Fruit fly (Drosophila melanogaster): ENCODE data around the gene Non2.

The Non2 gene

DNA sequence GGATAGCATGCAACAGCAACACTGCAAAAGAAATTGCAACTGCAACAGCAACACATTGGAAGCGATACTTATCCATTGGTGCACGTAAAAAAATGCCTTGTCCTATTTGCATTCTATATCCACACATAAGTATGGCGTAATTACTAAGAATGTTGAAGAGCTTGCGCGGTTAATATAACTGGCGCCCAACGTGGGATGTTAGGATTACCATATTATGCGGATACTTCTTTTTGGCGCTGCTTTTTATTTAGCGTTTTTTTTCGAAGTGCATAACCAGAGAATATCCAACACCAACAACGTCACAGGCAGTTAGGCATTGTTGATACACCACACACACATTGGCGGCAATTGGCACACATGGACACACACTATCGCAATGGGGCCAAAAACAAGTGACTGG is 35.3 kb downstream of the Non2 start (continued):
- no peak for TF ChIP-seq Hr38 (GFP tag; optimal IDR thresholded peaks at IDR 0.05)
- TF ChIP-seq cyc (GFP tag; optimal IDR thresholded peaks at IDR 0.05): peak; percentile 62
- TF ChIP-seq Met (GFP tag; optimal IDR thresholded peaks at IDR 0.05): peak; percentile 72
- peak; percentile 80 for TF ChIP-seq Lpt (GFP tag; optimal IDR thresholded peaks at IDR 0.05)
- peak in 1 of 2 experiments; percentile 72 for TF ChIP-seq salr (GFP tag; optimal IDR thresholded peaks at IDR 0.05)
- TF ChIP-seq CG4318 (GFP tag; optimal IDR thresholded peaks at IDR 0.05): peak; percentile 81
- TF ChIP-seq CG1621 (tag; optimal IDR thresholded peaks at IDR 0.05): no peak
- TF ChIP-seq fd59A (GFP tag; optimal IDR thresholded peaks at IDR 0.05): no peak
- TF ChIP-seq CG3919 (GFP tag; optimal IDR thresholded peaks at IDR 0.05): peak; percentile 77
- TF ChIP-seq CG11762 (GFP tag; optimal IDR thresholded peaks at IDR 0.05; ENCODE audit: insufficient read depth): peak; percentile 47
- peak; percentile 78 for TF ChIP-seq dac (GFP tag; optimal IDR thresholded peaks at IDR 0.05)
- no peak for TF ChIP-seq Eip93F (GFP tag; optimal IDR thresholded peaks at IDR 0.05)
- TF ChIP-seq CG11902 (GFP tag; optimal IDR thresholded peaks at IDR 0.05): peak; percentile 35
- TF ChIP-seq OdsH (GFP tag; optimal IDR thresholded peaks at IDR 0.05): peak; percentile 70
- TF ChIP-seq CG3032 (tag; optimal IDR thresholded peaks at IDR 0.05): peak; percentile 21
- TF ChIP-seq Ets96B (tag; optimal IDR thresholded peaks at IDR 0.05): no peak
- TF ChIP-seq ss (GFP tag; optimal IDR thresholded peaks at IDR 0.05): peak in 1 of 2 experiments; percentile 9
- TF ChIP-seq Hr4 (GFP tag; optimal IDR thresholded peaks at IDR 0.05): peak; percentile 92
- TF ChIP-seq CG6854 (GFP tag; optimal IDR thresholded peaks at IDR 0.05): no peak
- TF ChIP-seq CG16779 (tag; optimal IDR thresholded peaks at IDR 0.05): peak; percentile 4
- peak; percentile 30 for TF ChIP-seq CG34406 (GFP tag; optimal IDR thresholded peaks at IDR 0.05)
- peak; percentile 56 for TF ChIP-seq acj6 (GFP tag; optimal IDR thresholded peaks at IDR 0.05)
- peak; percentile 68 for TF ChIP-seq achi (GFP tag; optimal IDR thresholded peaks at IDR 0.05)
- TF ChIP-seq Sox15 (GFP tag; optimal IDR thresholded peaks at IDR 0.05): peak; percentile 1
- no peak for TF ChIP-seq dsx (GFP tag; optimal IDR thresholded peaks at IDR 0.05; ENCODE audit: poor library complexity, severe bottlenecking)
- TF ChIP-seq CG15336 (GFP tag; IDR thresholded peaks at IDR 0.05): peak; percentile 85
- peak; percentile 3 for TF ChIP-seq CG6808 (GFP tag; optimal IDR thresholded peaks at IDR 0.05)
- no peak for TF ChIP-seq CG8319 (GFP tag; optimal IDR thresholded peaks at IDR 0.05)
- TF ChIP-seq CG9139 (GFP tag; optimal IDR thresholded peaks at IDR 0.05): no peak
- TF ChIP-seq CG11294 (GFP tag; IDR thresholded peaks at IDR 0.05): peak; percentile 76
- peak; percentile 79 for TF ChIP-seq CG6163 (GFP tag; IDR thresholded peaks at IDR 0.05)
- TF ChIP-seq net (GFP tag; optimal IDR thresholded peaks at IDR 0.05): peak; percentile 67
- TF ChIP-seq topi (GFP tag; optimal IDR thresholded peaks at IDR 0.05): peak; percentile 64
- no peak for TF ChIP-seq fd85E (GFP tag; optimal IDR thresholded peaks at IDR 0.05)
- peak; percentile 2 for TF ChIP-seq CG6792 (GFP tag; optimal IDR thresholded peaks at IDR 0.05)

dm6 chr3L:2805137-2805955 is 38.5 kb downstream of the Non2 start:
- TF ChIP-seq salr (GFP tag; optimal IDR thresholded peaks at IDR 0.05) (peak in 1 of 2 experiments; percentile 7), dac (GFP tag; optimal IDR thresholded peaks at IDR 0.05) (no peak), CG6792 (GFP tag; optimal IDR thresholded peaks at IDR 0.05) (no peak), acj6 (GFP tag; optimal IDR thresholded peaks at IDR 0.05) (no peak), CG6854 (GFP tag; optimal IDR thresholded peaks at IDR 0.05) (no peak), Gug (GFP tag; IDR thresholded peaks at IDR 0.05) (no peak), Sox102F (GFP tag; optimal IDR thresholded peaks at IDR 0.05) (no peak), CG6808 (GFP tag; optimal IDR thresholded peaks at IDR 0.05) (peak; percentile 74), CG1621 (tag; optimal IDR thresholded peaks at IDR 0.05) (peak; percentile 23), Met (GFP tag; optimal IDR thresholded peaks at IDR 0.05) (no peak), CG10669 (GFP tag; optimal IDR thresholded peaks at IDR 0.05) (peak; percentile 55), cyc (GFP tag; optimal IDR thresholded peaks at IDR 0.05) (no peak), Hr39 (GFP tag; optimal IDR thresholded peaks at IDR 0.05) (no peak), svp (GFP tag) (no peak), esn (GFP tag; optimal IDR thresholded peaks at IDR 0.05) (no peak), CG9139 (GFP tag; optimal IDR thresholded peaks at IDR 0.05) (peak; percentile 55), CG15336 (GFP tag; IDR thresholded peaks at IDR 0.05) (no peak; the same call in none of the 2 replicates), CG6163 (GFP tag; IDR thresholded peaks at IDR 0.05) (peak; percentile 78), Ets96B (tag; optimal IDR thresholded peaks at IDR 0.05) (peak; percentile 43), CG10631 (GFP tag; optimal IDR thresholded peaks at IDR 0.05) (no peak), CG8632 (GFP tag; optimal IDR thresholded peaks at IDR 0.05) (no peak), Hr38 (GFP tag; optimal IDR thresholded peaks at IDR 0.05) (no peak), Ets21C (GFP tag; optimal IDR thresholded peaks at IDR 0.05) (no peak), CG6276 (GFP tag; optimal IDR thresholded peaks at IDR 0.05) (peak; percentile 63), ss (GFP tag; optimal IDR thresholded peaks at IDR 0.05) (peak; percentile 74 to 79), pdm3 (GFP tag; optimal IDR thresholded peaks at IDR 0.05) (peak; percentile 3), fd59A (GFP tag; optimal IDR thresholded peaks at IDR 0.05) (no peak), CG8319 (GFP tag; optimal IDR thresholded peaks at IDR 0.05) (no peak), Eip75B (GFP tag; optimal IDR thresholded peaks at IDR 0.05) (no peak), CG3032 (tag; optimal IDR thresholded peaks at IDR 0.05) (peak; percentile 12)
